Worm (Caenorhabditis elegans): Measurements from ENCODE around the gene F56F11.2.

DNA sequence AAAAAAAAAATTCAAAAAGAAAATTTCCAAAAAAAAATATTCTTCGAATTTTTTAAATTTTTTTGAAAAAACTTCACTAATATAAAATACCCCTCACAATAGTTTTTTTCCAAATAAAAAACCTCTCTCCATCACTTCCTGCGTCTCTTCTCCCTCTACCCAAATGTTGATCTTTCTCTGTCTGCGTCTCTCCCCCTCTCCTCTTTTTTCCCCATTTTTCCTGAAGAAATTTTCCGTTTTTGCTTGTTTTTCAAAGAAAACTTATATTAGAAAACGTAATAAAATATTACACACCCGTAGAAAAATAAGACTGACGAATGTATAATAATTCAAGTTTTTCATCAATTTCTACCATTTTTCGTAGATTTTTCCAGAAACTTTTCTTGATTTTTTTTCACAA, 972 bp upstream of the F56F11.2 start:
- no peak for TF ChIP-seq unc-62 (GFP tag; optimal IDR thresholded peaks at IDR 0.05 in 1 of 2)
- TF ChIP-seq unc-62 (tag; optimal IDR thresholded peaks at IDR 0.05): no peak
- no peak for TF ChIP-seq snpc-4 (tag; optimal IDR thresholded peaks at IDR 0.05)
- peak in 1 of 2 experiments; percentile 17 for TF ChIP-seq lsy-2 (tag; optimal IDR thresholded peaks at IDR 0.05)
- no peak for TF ChIP-seq nhr-6 (tag; optimal IDR thresholded peaks at IDR 0.05)
- no peak for TF ChIP-seq hlh-30 (tag; optimal IDR thresholded peaks at IDR 0.05; ENCODE audit: insufficient read depth)
- TF ChIP-seq D1046.2 (GFP tag; IDR thresholded peaks at IDR 0.05): no peak
- TF ChIP-seq dpl-1 (GFP tag; optimal IDR thresholded peaks at IDR 0.05): no peak
- no peak for TF ChIP-seq lin-13 (GFP tag; optimal IDR thresholded peaks at IDR 0.05)
- TF ChIP-seq nhr-11 (tag; optimal IDR thresholded peaks at IDR 0.05): no peak

Measured in whole organism, L4 larva.